Worm (Caenorhabditis elegans) whole organism, L4 larva: ENCODE results near the gene snt-7.

ENCODE experiments used
- F10B5.3 ChIP-seq: sonication (generic microtip); optimal IDR thresholded peaks from 2 replicates; lab custom pipeline; 2016; ENCODE audit warnings: mild to moderate bottlenecking, missing genetic modification characterization, missing compliant biosample characterization
- F26F4.8 ChIP-seq: fragments of 200-800 bp; sonication (Bioruptor generic); conservative IDR thresholded peaks from 2 replicates; pipeline ENCODE4 v1.3.6; 2022; ENCODE audit warnings: missing genetic modification characterization, missing compliant biosample characterization
- aly-2 ChIP-seq: sonication (generic microtip); optimal IDR thresholded peaks from 2 replicates; lab custom pipeline; 2018; ENCODE audit warnings: missing biosample characterization, missing genetic modification characterization
- jun-1 ChIP-seq: fragments of 150-350 bp; optimal IDR thresholded peaks from 2 replicates; lab custom pipeline; 2014; ENCODE audit warnings: missing biosample characterization, missing genetic modification reagents, missing genetic modification characterization
- lin-13 ChIP-seq: fragments of 150-350 bp; optimal IDR thresholded peaks from 2 replicates; lab custom pipeline; 2014; ENCODE audit warnings: missing biosample characterization, missing genetic modification reagents, missing genetic modification characterization
- mep-1 ChIP-seq: fragments of 150-350 bp; sonication (generic microtip); optimal IDR thresholded peaks from 3 replicates; lab custom pipeline; 2014; ENCODE audit warnings: missing biosample characterization, missing genetic modification characterization
- nhr-48 ChIP-seq: sonication (generic microtip); optimal IDR thresholded peaks from 2 replicates; lab custom pipeline; 2016; ENCODE audit warnings: mild to moderate bottlenecking, missing genetic modification characterization, missing compliant biosample characterization

- TF ChIP-seq F10B5.3 (no peak), mep-1 (tag; lab: Kevin White, UChicago) (no peak), lin-13 (GFP tag; lab: Kevin White, UChicago) (no peak), nhr-48 (tag; lab: Kevin White, UChicago) (no peak), F26F4.8 (GFP tag; lab: Robert Waterston, UW) (no peak), jun-1 (no peak), aly-2 (tag; lab: Kevin White, UChicago) (no peak)
These were observed 50.1 kb downstream of the snt-7 start for ce11 chrX:15148831-15149230.
